Worm (Caenorhabditis elegans) whole organism, L4 larva: Measurements from ENCODE around the gene M04B2.6.
A peak's percentile ranks its signal among the peaks of the same experiment; 100 is the strongest.

Experiments
- F26F4.8 ChIP-seq: fragments of 200-800 bp; sonication (Bioruptor generic); conservative IDR thresholded peaks from 2 replicates; pipeline ENCODE4 v1.3.6; 2022; ENCODE audit warnings: missing genetic modification characterization, missing compliant biosample characterization
- F37D6.2 ChIP-seq: sonication (generic microtip); optimal IDR thresholded peaks from 2 replicates; lab custom pipeline; 2016; ENCODE audit warnings: mild to moderate bottlenecking, missing genetic modification characterization, missing compliant biosample characterization
- T20F7.1 ChIP-seq: fragments of 200-800 bp; sonication (Bioruptor generic); optimal IDR thresholded peaks from 2 replicates; lab custom pipeline; 2018; ENCODE audit warnings: mild to moderate bottlenecking, missing genetic modification characterization, missing compliant biosample characterization
- Y5F2A.4 ChIP-seq: fragments of 200-800 bp; sonication (Bioruptor generic); optimal IDR thresholded peaks from 2 replicates; lab custom pipeline; 2018; ENCODE audit warnings: mild to moderate bottlenecking, missing genetic modification characterization, missing compliant biosample characterization
- ZK337.2 ChIP-seq: fragments of 200-800 bp; sonication (Bioruptor generic); IDR thresholded peaks from 2 replicates; pipeline ENCODE4 v1.3.6; 2022; ENCODE audit warnings: missing genetic modification reagents, missing genetic modification characterization, missing compliant biosample characterization
- aha-1 ChIP-seq: fragments of 150-350 bp; peaks from one replicate; lab custom pipeline; 2014; ENCODE audit warnings: missing biosample characterization, missing genetic modification characterization
- aly-2 ChIP-seq: sonication (generic microtip); optimal IDR thresholded peaks from 2 replicates; lab custom pipeline; 2018; ENCODE audit warnings: missing biosample characterization, missing genetic modification characterization
- ama-1 ChIP-seq: fragments of 150-350 bp; optimal IDR thresholded peaks from 2 replicates; lab custom pipeline; 2014; ENCODE audit warnings: inconsistent platforms, mixed read lengths
- arid-1 ChIP-seq: fragments of 200-800 bp; sonication (Bioruptor generic); conservative IDR thresholded peaks from 2 replicates; pipeline ENCODE4 v1.3.6; 2022; ENCODE audit warnings: missing genetic modification reagents, missing genetic modification characterization, missing compliant biosample characterization
- ceh-20 ChIP-seq: fragments of 200-800 bp; sonication (Bioruptor generic); IDR thresholded peaks from 2 replicates; pipeline ENCODE4 v1.3.6; 2022; ENCODE audit warnings: missing genetic modification reagents, missing genetic modification characterization, missing compliant biosample characterization
- ceh-32 ChIP-seq: sonication (generic microtip); optimal IDR thresholded peaks from 2 replicates; lab custom pipeline; 2016; ENCODE audit warnings: mild to moderate bottlenecking, missing genetic modification characterization, missing compliant biosample characterization; ENCODE audit not compliant: poor library complexity
- ceh-44 ChIP-seq: fragments of 200-800 bp; sonication (Bioruptor generic); IDR thresholded peaks from 2 replicates; pipeline ENCODE4 v1.3.6; 2022; ENCODE audit warnings: missing genetic modification reagents, missing genetic modification characterization, missing compliant biosample characterization
- daf-12 ChIP-seq: fragments of 150-350 bp; optimal IDR thresholded peaks from 2 replicates; lab custom pipeline; 2014; ENCODE audit warnings: missing biosample characterization, missing genetic modification reagents, missing genetic modification characterization
- daf-8 ChIP-seq: fragments of 200-800 bp; sonication (Bioruptor generic); IDR thresholded peaks from 2 replicates; pipeline ENCODE4 v1.3.6; 2022; ENCODE audit warnings: missing genetic modification characterization, missing compliant biosample characterization
- dmd-6 ChIP-seq: fragments of 200-800 bp; sonication (Bioruptor generic); IDR thresholded peaks from 2 replicates; pipeline ENCODE4 v1.3.6; 2022; ENCODE audit warnings: missing genetic modification reagents, missing genetic modification characterization, missing compliant biosample characterization
- dmd-8 ChIP-seq: fragments of 200-800 bp; sonication (Bioruptor generic); IDR thresholded peaks from 2 replicates; pipeline ENCODE4 v1.3.6; 2022; ENCODE audit warnings: missing genetic modification characterization, missing compliant biosample characterization
- dmd-9 ChIP-seq: fragments of 200-800 bp; sonication (Bioruptor generic); IDR thresholded peaks from 2 replicates; pipeline ENCODE4 v1.3.6; 2022; ENCODE audit warnings: missing genetic modification reagents, missing genetic modification characterization, missing compliant biosample characterization
- dve-1 ChIP-seq: sonication (generic microtip); optimal IDR thresholded peaks from 2 replicates; lab custom pipeline; 2017; ENCODE audit warnings: antibody characterized with exemption, mild to moderate bottlenecking, missing genetic modification characterization, missing compliant biosample characterization; ENCODE audit not compliant: insufficient read depth
- egl-27 ChIP-seq: sonication (generic microtip); optimal IDR thresholded peaks from 3 replicates; lab custom pipeline; 2017; ENCODE audit warnings: missing biosample characterization, missing genetic modification reagents, missing genetic modification characterization
- fkh-10 ChIP-seq: fragments of 150-350 bp; optimal IDR thresholded peaks from 2 replicates; lab custom pipeline; 2014; ENCODE audit warnings: missing biosample characterization, missing genetic modification reagents, missing genetic modification characterization
- hif-1 ChIP-seq, 2 experiments: sonication (generic microtip); optimal IDR thresholded peaks; 2 replicates each; lab custom pipeline; 2016 to 2017; ENCODE audit warnings: missing compliant biosample characterization in 2 of 2, missing genetic modification characterization in 2 of 2, missing genetic modification reagents in 2 of 2, missing genotype in 2 of 2, mild to moderate bottlenecking in 1 of 2
- hlh-30 ChIP-seq: sonication (generic microtip); optimal IDR thresholded peaks from 2 replicates; lab custom pipeline; 2017; ENCODE audit warnings: antibody characterized with exemption, mild to moderate bottlenecking, missing genetic modification characterization, missing compliant biosample characterization; ENCODE audit not compliant: insufficient read depth
- hmg-1.1 ChIP-seq: fragments of 200-800 bp; sonication (Bioruptor generic); IDR thresholded peaks from 2 replicates; pipeline ENCODE4 v1.3.6; 2022; ENCODE audit warnings: missing genetic modification reagents, missing genetic modification characterization, missing compliant biosample characterization
- jun-1 ChIP-seq: fragments of 150-350 bp; optimal IDR thresholded peaks from 2 replicates; lab custom pipeline; 2014; ENCODE audit warnings: missing biosample characterization, missing genetic modification reagents, missing genetic modification characterization
- lim-7 ChIP-seq: fragments of 200-800 bp; sonication (Bioruptor generic); IDR thresholded peaks from 2 replicates; pipeline ENCODE4 v1.3.6; 2022; ENCODE audit warnings: missing genetic modification characterization, missing compliant biosample characterization
- lin-13 ChIP-seq: fragments of 150-350 bp; optimal IDR thresholded peaks from 2 replicates; lab custom pipeline; 2014; ENCODE audit warnings: missing biosample characterization, missing genetic modification reagents, missing genetic modification characterization
- lin-39 ChIP-seq: fragments of 150-350 bp; optimal IDR thresholded peaks from 2 replicates; lab custom pipeline; 2014; ENCODE audit warnings: missing biosample characterization, missing genetic modification reagents, missing genetic modification characterization
- lsy-2 ChIP-seq, 2 experiments: fragments of 150-350 bp in 1 of 2; sonication (generic microtip) in 1 of 2; optimal IDR thresholded peaks; 2 replicates each; lab custom pipeline; 2014 to 2017; ENCODE audit warnings: missing biosample characterization in 2 of 2, missing genetic modification characterization in 2 of 2
- mep-1 ChIP-seq: fragments of 150-350 bp; sonication (generic microtip); optimal IDR thresholded peaks from 3 replicates; lab custom pipeline; 2014; ENCODE audit warnings: missing biosample characterization, missing genetic modification characterization
- nhr-237 ChIP-seq: sonication (generic microtip); optimal IDR thresholded peaks from 2 replicates; lab custom pipeline; 2017; ENCODE audit warnings: missing biosample characterization, missing genetic modification characterization
- nhr-25 ChIP-seq: sonication (generic microtip); optimal IDR thresholded peaks from 2 replicates; lab custom pipeline; 2017; ENCODE audit warnings: missing genetic modification characterization, mild to moderate bottlenecking, missing compliant biosample characterization, antibody characterized with exemption, moderate library complexity, borderline replicate concordance; ENCODE audit not compliant: insufficient read depth
- nhr-28 ChIP-seq: fragments of 150-350 bp; optimal IDR thresholded peaks from 2 replicates; lab custom pipeline; 2014; ENCODE audit warnings: missing biosample characterization, missing genetic modification characterization
- nhr-41 ChIP-seq: fragments of 200-800 bp; sonication (Bioruptor generic); IDR thresholded peaks from 2 replicates; pipeline ENCODE4 v1.3.6; 2022; ENCODE audit warnings: missing genetic modification reagents, missing genetic modification characterization, missing compliant biosample characterization
- nhr-42 ChIP-seq: fragments of 200-800 bp; sonication (Bioruptor generic); IDR thresholded peaks from 2 replicates; pipeline ENCODE4 v1.3.6; 2022; ENCODE audit warnings: missing genetic modification characterization, missing compliant biosample characterization
- nhr-6 ChIP-seq: fragments of 150-350 bp; optimal IDR thresholded peaks from 2 replicates; lab custom pipeline; 2014; ENCODE audit warnings: missing biosample characterization, missing genetic modification characterization
- saeg-2 ChIP-seq: fragments of 200-800 bp; sonication (Bioruptor generic); IDR thresholded peaks from 2 replicates; pipeline ENCODE4 v1.3.6; 2022; ENCODE audit warnings: missing genetic modification reagents, missing genetic modification characterization, missing compliant biosample characterization
- set-16 ChIP-seq: fragments of 200-800 bp; sonication (Bioruptor generic); IDR thresholded peaks from 2 replicates; pipeline ENCODE4 v1.3.6; 2022; ENCODE audit warnings: missing genetic modification reagents, missing genetic modification characterization, missing compliant biosample characterization
- snpc-4 ChIP-seq: fragments of 150-350 bp; optimal IDR thresholded peaks from 2 replicates; lab custom pipeline; 2014; ENCODE audit warnings: missing biosample characterization, missing genetic modification characterization
- spr-3 ChIP-seq: fragments of 200-800 bp; sonication (Bioruptor generic); optimal IDR thresholded peaks from 2 replicates; lab custom pipeline; 2018; ENCODE audit warnings: mild to moderate bottlenecking, missing genetic modification characterization, missing compliant biosample characterization
- zfp-2 ChIP-seq: sonication (generic microtip); optimal IDR thresholded peaks from 2 replicates; lab custom pipeline; 2016; ENCODE audit warnings: mild to moderate bottlenecking, missing genetic modification characterization, missing compliant biosample characterization
- zip-11 ChIP-seq: fragments of 200-800 bp; sonication (Bioruptor generic); IDR thresholded peaks from 2 replicates; pipeline ENCODE4 v1.3.6; 2022; ENCODE audit warnings: missing genetic modification characterization, missing compliant biosample characterization
- ztf-7 ChIP-seq: fragments of 150-350 bp; optimal IDR thresholded peaks from 2 replicates; lab custom pipeline; 2014; ENCODE audit warnings: missing biosample characterization, missing genetic modification characterization

Gene M04B2.6

ce11 chrIV:11524241-11524692 lies 13.7 kb upstream of the M04B2.6 start, which contains the start of gene mep-1 (continued):
- TF ChIP-seq ceh-32 (tag; lab: Kevin White, UChicago), result no peak
- no peak for TF ChIP-seq F26F4.8
- peak; percentile 98 for TF ChIP-seq aha-1
- 0 out of 2 replicates have a peak, but pooled peaks have one; percentile 41 for TF ChIP-seq saeg-2 (GFP tag; lab: Robert Waterston, UW)
- TF ChIP-seq hif-1 (tag; optimal IDR thresholded peaks at IDR 0.05; lab: Kevin White, UChicago), result peak in 1 of 2 experiments; percentile 14
- no peak for TF ChIP-seq daf-8 (GFP tag; lab: Robert Waterston, UW)
- TF ChIP-seq Y5F2A.4 (GFP tag; lab: Kevin White, UChicago), result no peak
- peak; percentile 6 for TF ChIP-seq hlh-30 (tag; lab: Kevin White, UChicago)
- 0 out of 2 replicates have a peak, but pooled peaks have one; percentile 24 for TF ChIP-seq arid-1 (GFP tag; lab: Robert Waterston, UW)
- TF ChIP-seq mep-1 (tag; lab: Kevin White, UChicago), result peak; percentile 97
- no peak for TF ChIP-seq aly-2 (tag; lab: Kevin White, UChicago)
- TF ChIP-seq lsy-2 (tag; optimal IDR thresholded peaks at IDR 0.05; lab: Kevin White, UChicago), result peak; percentile 3 to 76
- peak; percentile 4 for TF ChIP-seq fkh-10
- peak; percentile 71 for TF ChIP-seq ama-1
- 0 out of 2 replicates have a peak, but pooled peaks have one; percentile 66 for TF ChIP-seq nhr-42 (GFP tag; lab: Robert Waterston, UW)
- no peak for TF ChIP-seq zip-11
- TF ChIP-seq ztf-7 (tag; lab: Kevin White, UChicago), result no peak
- TF ChIP-seq egl-27 (tag; lab: Kevin White, UChicago), result no peak
- TF ChIP-seq lin-39 (tag; lab: Kevin White, UChicago), result no peak
- no peak for TF ChIP-seq zfp-2 (tag; lab: Kevin White, UChicago)
- no peak for TF ChIP-seq nhr-237 (tag; lab: Kevin White, UChicago)
- peak; percentile 51 for TF ChIP-seq lin-13 (GFP tag; lab: Kevin White, UChicago)
- TF ChIP-seq T20F7.1 (GFP tag; lab: Kevin White, UChicago), result peak; percentile 62
- TF ChIP-seq set-16 (GFP tag; lab: Robert Waterston, UW), result peak; percentile 98
- no peak for TF ChIP-seq nhr-41 (GFP tag; lab: Robert Waterston, UW)
- TF ChIP-seq dve-1 (tag; lab: Kevin White, UChicago), result peak; percentile 6
- peak; percentile 51 for TF ChIP-seq nhr-25 (tag; lab: Kevin White, UChicago)
- TF ChIP-seq spr-3 (GFP tag; lab: Kevin White, UChicago), result no peak
- peak; percentile 59; the same call in 1 of the 2 replicates for TF ChIP-seq lim-7 (GFP tag; lab: Robert Waterston, UW)
- peak; percentile 83 for TF ChIP-seq nhr-6 (tag; lab: Kevin White, UChicago)
- TF ChIP-seq nhr-28 (tag; lab: Kevin White, UChicago), result no peak
- TF ChIP-seq dmd-8, result no peak
- no peak for TF ChIP-seq jun-1 (tag; lab: Kevin White, UChicago)
- TF ChIP-seq F37D6.2 (tag; lab: Kevin White, UChicago), result peak; percentile 74
- TF ChIP-seq ZK337.2 (GFP tag; lab: Robert Waterston, UW), result no peak
- TF ChIP-seq hmg-1.1, result peak; percentile 84
- TF ChIP-seq snpc-4 (tag; lab: Kevin White, UChicago), result no peak
- no peak for TF ChIP-seq ceh-44 (GFP tag; lab: Robert Waterston, UW)
- no peak for TF ChIP-seq daf-12 (tag; lab: Kevin White, UChicago)
- TF ChIP-seq ceh-20, result no peak
- TF ChIP-seq dmd-6 (GFP tag; lab: Robert Waterston, UW), result peak; percentile 19
- peak; percentile 58; the same call in 1 of the 2 replicates for TF ChIP-seq dmd-9 (GFP tag; lab: Robert Waterston, UW)
